Worm (Caenorhabditis elegans) whole organism, L4 larva: ENCODE results near the gene lpl-1.

Experiments
- F37D6.2 ChIP-seq: sonication (generic microtip); optimal IDR thresholded peaks from 2 replicates; lab custom pipeline; 2016; ENCODE audit warnings: mild to moderate bottlenecking, missing genetic modification characterization, missing compliant biosample characterization
- F49E8.2 ChIP-seq: sonication (generic microtip); optimal IDR thresholded peaks from 2 replicates; lab custom pipeline; 2016; ENCODE audit warnings: missing compliant biosample characterization, mild to moderate bottlenecking, missing genetic modification characterization, borderline replicate concordance
- T20F7.1 ChIP-seq: fragments of 200-800 bp; sonication (Bioruptor generic); optimal IDR thresholded peaks from 2 replicates; lab custom pipeline; 2018; ENCODE audit warnings: mild to moderate bottlenecking, missing genetic modification characterization, missing compliant biosample characterization
- Y75B8A.6 ChIP-seq: fragments of 200-800 bp; sonication (Bioruptor generic); IDR thresholded peaks from 2 replicates; pipeline ENCODE4 v1.3.6; 2022; ENCODE audit warnings: missing genetic modification reagents, missing genetic modification characterization, missing compliant biosample characterization
- aha-1 ChIP-seq: fragments of 150-350 bp; peaks from one replicate; lab custom pipeline; 2014; ENCODE audit warnings: missing biosample characterization, missing genetic modification characterization
- ceh-20 ChIP-seq: fragments of 200-800 bp; sonication (Bioruptor generic); IDR thresholded peaks from 2 replicates; pipeline ENCODE4 v1.3.6; 2022; ENCODE audit warnings: missing genetic modification reagents, missing genetic modification characterization, missing compliant biosample characterization
- ceh-32 ChIP-seq: sonication (generic microtip); optimal IDR thresholded peaks from 2 replicates; lab custom pipeline; 2016; ENCODE audit warnings: mild to moderate bottlenecking, missing genetic modification characterization, missing compliant biosample characterization; ENCODE audit not compliant: poor library complexity
- ceh-44 ChIP-seq: fragments of 200-800 bp; sonication (Bioruptor generic); IDR thresholded peaks from 2 replicates; pipeline ENCODE4 v1.3.6; 2022; ENCODE audit warnings: missing genetic modification reagents, missing genetic modification characterization, missing compliant biosample characterization
- ctbp-1 ChIP-seq: fragments of 200-800 bp; sonication (Bioruptor generic); IDR thresholded peaks from 2 replicates; pipeline ENCODE4 v1.3.6; 2022; ENCODE audit warnings: missing genetic modification reagents, missing genetic modification characterization, missing compliant biosample characterization
- daf-12 ChIP-seq: fragments of 150-350 bp; optimal IDR thresholded peaks from 2 replicates; lab custom pipeline; 2014; ENCODE audit warnings: missing biosample characterization, missing genetic modification reagents, missing genetic modification characterization
- daf-8 ChIP-seq: fragments of 200-800 bp; sonication (Bioruptor generic); IDR thresholded peaks from 2 replicates; pipeline ENCODE4 v1.3.6; 2022; ENCODE audit warnings: missing genetic modification characterization, missing compliant biosample characterization
- dpl-1 ChIP-seq: fragments of 150-350 bp; optimal IDR thresholded peaks from 2 replicates; lab custom pipeline; 2014; ENCODE audit warnings: missing biosample characterization, missing genetic modification reagents, missing genetic modification characterization
- duxl-1 ChIP-seq: sonication (generic microtip); optimal IDR thresholded peaks from 2 replicates; lab custom pipeline; 2016; ENCODE audit warnings: mild to moderate bottlenecking, missing genetic modification characterization, moderate library complexity, missing compliant biosample characterization; ENCODE audit not compliant: poor library complexity
- dve-1 ChIP-seq: sonication (generic microtip); optimal IDR thresholded peaks from 2 replicates; lab custom pipeline; 2017; ENCODE audit warnings: antibody characterized with exemption, mild to moderate bottlenecking, missing genetic modification characterization, missing compliant biosample characterization; ENCODE audit not compliant: insufficient read depth
- egl-43 ChIP-seq: fragments of 200-800 bp; sonication (Bioruptor generic); IDR thresholded peaks from 2 replicates; pipeline ENCODE4 v1.3.6; 2022; ENCODE audit warnings: missing genetic modification reagents, missing genetic modification characterization, missing compliant biosample characterization
- gei-8 ChIP-seq: fragments of 200-800 bp; sonication (Bioruptor generic); optimal IDR thresholded peaks from 2 replicates; lab custom pipeline; 2018; ENCODE audit warnings: mild to moderate bottlenecking, missing genetic modification characterization, missing compliant biosample characterization
- hlh-30 ChIP-seq: sonication (generic microtip); optimal IDR thresholded peaks from 2 replicates; lab custom pipeline; 2017; ENCODE audit warnings: antibody characterized with exemption, mild to moderate bottlenecking, missing genetic modification characterization, missing compliant biosample characterization; ENCODE audit not compliant: insufficient read depth
- hmg-1.1 ChIP-seq: fragments of 200-800 bp; sonication (Bioruptor generic); IDR thresholded peaks from 2 replicates; pipeline ENCODE4 v1.3.6; 2022; ENCODE audit warnings: missing genetic modification reagents, missing genetic modification characterization, missing compliant biosample characterization
- lin-1 ChIP-seq: fragments of 200-800 bp; sonication (Bioruptor generic); IDR thresholded peaks from 2 replicates; pipeline ENCODE4 v1.3.6; 2022; ENCODE audit warnings: missing genetic modification reagents, missing genetic modification characterization, missing compliant biosample characterization
- lin-13 ChIP-seq: fragments of 150-350 bp; optimal IDR thresholded peaks from 2 replicates; lab custom pipeline; 2014; ENCODE audit warnings: missing biosample characterization, missing genetic modification reagents, missing genetic modification characterization
- lir-3 ChIP-seq: sonication (generic microtip); optimal IDR thresholded peaks from 2 replicates; lab custom pipeline; 2016; ENCODE audit warnings: mild to moderate bottlenecking, missing genetic modification characterization, missing compliant biosample characterization
- lsy-2 ChIP-seq, 2 experiments: fragments of 150-350 bp in 1 of 2; sonication (generic microtip) in 1 of 2; optimal IDR thresholded peaks; 2 replicates each; lab custom pipeline; 2014 to 2017; ENCODE audit warnings: missing biosample characterization in 2 of 2, missing genetic modification characterization in 2 of 2
- madf-5 ChIP-seq, 2 experiments: fragments of 200-800 bp; sonication (Bioruptor generic); IDR thresholded peaks; 2 replicates each; pipeline ENCODE4 v1.3.6; 2022; ENCODE audit warnings: missing compliant biosample characterization in 2 of 2, missing genetic modification characterization in 2 of 2
- madf-9 ChIP-seq: fragments of 200-800 bp; sonication (Bioruptor generic); conservative IDR thresholded peaks from 2 replicates; pipeline ENCODE4 v1.3.6; 2022; ENCODE audit warnings: missing genetic modification reagents, missing genetic modification characterization, missing compliant biosample characterization
- mdl-1 ChIP-seq, 2 experiments: fragments of 150-350 bp in 1 of 2; sonication (generic microtip) in 1 of 2; optimal IDR thresholded peaks; 2 replicates each; lab custom pipeline; 2014 to 2017; ENCODE audit warnings: missing biosample characterization in 2 of 2, missing genetic modification characterization in 2 of 2
- mep-1 ChIP-seq: fragments of 150-350 bp; sonication (generic microtip); optimal IDR thresholded peaks from 3 replicates; lab custom pipeline; 2014; ENCODE audit warnings: missing biosample characterization, missing genetic modification characterization
- mes-2 ChIP-seq: sonication (generic microtip); optimal IDR thresholded peaks from 2 replicates; lab custom pipeline; 2016; ENCODE audit warnings: missing genotype, mild to moderate bottlenecking, missing genetic modification characterization, missing compliant biosample characterization; ENCODE audit not compliant: poor library complexity, severe bottlenecking
- nhr-111 ChIP-seq: fragments of 200-800 bp; sonication (Bioruptor generic); optimal IDR thresholded peaks from 2 replicates; lab custom pipeline; 2018; ENCODE audit warnings: mild to moderate bottlenecking, missing genetic modification characterization, missing compliant biosample characterization
- nhr-28 ChIP-seq: fragments of 150-350 bp; optimal IDR thresholded peaks from 2 replicates; lab custom pipeline; 2014; ENCODE audit warnings: missing biosample characterization, missing genetic modification characterization
- php-3 ChIP-seq: fragments of 200-800 bp; sonication (Bioruptor generic); IDR thresholded peaks from 2 replicates; pipeline ENCODE4 v1.3.6; 2022; ENCODE audit warnings: missing genetic modification reagents, missing genetic modification characterization, missing compliant biosample characterization
- pqm-1 ChIP-seq: sonication (generic microtip); optimal IDR thresholded peaks from 2 replicates; lab custom pipeline; 2017; ENCODE audit warnings: missing biosample characterization, missing genetic modification characterization
- rbr-2 ChIP-seq: sonication (generic microtip); optimal IDR thresholded peaks from 2 replicates; lab custom pipeline; 2016; ENCODE audit warnings: missing genotype, missing genetic modification characterization, missing compliant biosample characterization
- set-16 ChIP-seq: fragments of 200-800 bp; sonication (Bioruptor generic); IDR thresholded peaks from 2 replicates; pipeline ENCODE4 v1.3.6; 2022; ENCODE audit warnings: missing genetic modification reagents, missing genetic modification characterization, missing compliant biosample characterization
- skn-1 ChIP-seq: fragments of 150-350 bp; optimal IDR thresholded peaks from 2 replicates; lab custom pipeline; 2014; ENCODE audit warnings: missing biosample characterization, missing genetic modification characterization
- snpc-1.2 ChIP-seq: fragments of 200-800 bp; sonication (Bioruptor generic); IDR thresholded peaks from 2 replicates; pipeline ENCODE4 v1.3.6; 2022; ENCODE audit warnings: missing genetic modification reagents, missing genetic modification characterization, missing compliant biosample characterization
- spr-1 ChIP-seq: sonication (generic microtip); optimal IDR thresholded peaks from 2 replicates; lab custom pipeline; 2016; ENCODE audit warnings: mild to moderate bottlenecking, missing genetic modification characterization, missing compliant biosample characterization
- tra-1 ChIP-seq: fragments of 200-800 bp; sonication (Bioruptor generic); IDR thresholded peaks from 2 replicates; pipeline ENCODE4 v1.3.6; 2022; ENCODE audit warnings: missing genetic modification reagents, missing genetic modification characterization, missing compliant biosample characterization
- unc-130 ChIP-seq: sonication (generic microtip); optimal IDR thresholded peaks from 2 replicates; lab custom pipeline; 2016; ENCODE audit warnings: missing genetic modification reagents, missing genetic modification characterization, missing compliant biosample characterization
- unc-39 ChIP-seq: sonication (generic microtip); optimal IDR thresholded peaks from 2 replicates; lab custom pipeline; 2017; ENCODE audit warnings: missing biosample characterization, missing genetic modification characterization
- unc-62 ChIP-seq, 3 experiments: fragments of 150-350 bp in 1 of 3; sonication (generic microtip); optimal IDR thresholded peaks in 2 of 3; peaks in 1 of 3; 1 replicate in 1 of 3; 2 replicates in 2 of 3; lab custom pipeline; 2014 to 2017; ENCODE audit warnings: missing biosample characterization in 3 of 3, missing genetic modification characterization in 3 of 3, missing genetic modification reagents in 3 of 3, missing genotype in 1 of 3
- zfp-2 ChIP-seq: sonication (generic microtip); optimal IDR thresholded peaks from 2 replicates; lab custom pipeline; 2016; ENCODE audit warnings: mild to moderate bottlenecking, missing genetic modification characterization, missing compliant biosample characterization
- zip-11 ChIP-seq: fragments of 200-800 bp; sonication (Bioruptor generic); IDR thresholded peaks from 2 replicates; pipeline ENCODE4 v1.3.6; 2022; ENCODE audit warnings: missing genetic modification characterization, missing compliant biosample characterization

lpl-1 gene

ce11 chrIV:9100835-9101234 lies 7.0 kb upstream of the lpl-1 start:
- TF ChIP-seq madf-5 (GFP tag; IDR thresholded peaks at IDR 0.05; lab: Robert Waterston, UW) (no peak), unc-39 (tag; lab: Kevin White, UChicago) (no peak), unc-62 (GFP tag; optimal IDR thresholded peaks at IDR 0.05 in 1 of 2; lab: Kevin White, UChicago) (peak in 1 of 2 experiments; percentile 99), unc-62 (tag; optimal IDR thresholded peaks at IDR 0.05; lab: Kevin White, UChicago) (no peak), php-3 (GFP tag; lab: Robert Waterston, UW) (no peak), daf-12 (tag; lab: Kevin White, UChicago) (no peak), egl-43 (GFP tag; lab: Robert Waterston, UW) (no peak), ctbp-1 (GFP tag; lab: Robert Waterston, UW) (no peak), madf-9 (GFP tag; lab: Robert Waterston, UW) (no peak)

ce11 chrIV:9098942-9099341 lies 5.1 kb upstream of the lpl-1 start, which contains the start of gene gldi-10:
Gene gldi-10 (plus strand): TSS chrIV:9099242.
- peak; percentile 16 for TF ChIP-seq aha-1 (tag; lab: Kevin White, UChicago)
- no peak for TF ChIP-seq tra-1 (GFP tag; lab: Robert Waterston, UW)

ce11 chrIV:9096160-9096879 lies 2.5 kb upstream of the lpl-1 start, which contains the start of the genes znf-706 and cpna-3:
Gene znf-706 (minus strand): TSS chrIV:9096231.
Gene cpna-3 (plus strand): TSS chrIV:9096842.
- TF ChIP-seq dve-1 (tag; lab: Kevin White, UChicago) (no peak), lin-13 (GFP tag; lab: Kevin White, UChicago) (no peak), ceh-44 (GFP tag; lab: Robert Waterston, UW) (no peak), unc-62 (GFP tag; optimal IDR thresholded peaks at IDR 0.05 in 1 of 2; lab: Kevin White, UChicago) (no peak), unc-62 (tag; optimal IDR thresholded peaks at IDR 0.05; lab: Kevin White, UChicago) (no peak), F37D6.2 (tag; lab: Kevin White, UChicago) (no peak), unc-130 (GFP tag; lab: Kevin White, UChicago) (peak; percentile 31), dpl-1 (GFP tag; lab: Kevin White, UChicago) (peak; percentile 59), set-16 (no peak), snpc-1.2 (GFP tag; lab: Robert Waterston, UW) (0 out of 2 replicates have a peak, but pooled peaks have one; percentile 46), mdl-1 (tag; optimal IDR thresholded peaks at IDR 0.05; lab: Kevin White, UChicago) (peak in 1 of 2 experiments; percentile 19), nhr-111 (GFP tag; lab: Kevin White, UChicago) (no peak), pqm-1 (tag; lab: Kevin White, UChicago) (no peak), T20F7.1 (peak; percentile 42), lir-3 (tag; lab: Kevin White, UChicago) (no peak), ceh-32 (no peak), mes-2 (tag; lab: Kevin White, UChicago) (peak; percentile 20), hlh-30 (tag; lab: Kevin White, UChicago) (peak; percentile 72), hmg-1.1 (GFP tag; lab: Robert Waterston, UW) (no peak), duxl-1 (tag; lab: Kevin White, UChicago) (no peak), nhr-28 (tag; lab: Kevin White, UChicago) (no peak), spr-1 (tag; lab: Kevin White, UChicago) (no peak), daf-8 (GFP tag; lab: Robert Waterston, UW) (no peak), mep-1 (no peak), zfp-2 (tag; lab: Kevin White, UChicago) (no peak), ceh-20 (no peak), gei-8 (GFP tag; lab: Kevin White, UChicago) (no peak), F49E8.2 (tag; lab: Kevin White, UChicago) (peak; percentile 10), rbr-2 (tag; lab: Kevin White, UChicago) (no peak), Y75B8A.6 (GFP tag; lab: Robert Waterston, UW) (no peak), zip-11 (GFP tag; lab: Robert Waterston, UW) (no peak), lin-1 (no peak), skn-1 (tag; lab: Kevin White, UChicago) (no peak), lsy-2 (tag; optimal IDR thresholded peaks at IDR 0.05; lab: Kevin White, UChicago) (no peak), daf-12 (tag; lab: Kevin White, UChicago) (no peak)
